Fruit fly (Drosophila melanogaster) whole organism, adult: Measurements from ENCODE around the gene Or7a.

Experiments
- CG11617 ChIP-seq: fragments of 200-800 bp; sonication (Bioruptor generic); optimal IDR thresholded peaks from 2 replicates; lab custom pipeline; 2017; ENCODE audit warnings: mild to moderate bottlenecking, missing biosample characterization, missing genetic modification reagents, missing genetic modification characterization
- CG12768 ChIP-seq: fragments of 200-800 bp; sonication (Bioruptor generic); optimal IDR thresholded peaks from 2 replicates; lab custom pipeline; 2017; ENCODE audit warnings: missing biosample characterization, missing genetic modification characterization, mild to moderate bottlenecking, moderate library complexity, missing genetic modification reagents
- CG14711 ChIP-seq: fragments of 200-800 bp; sonication (Bioruptor generic); optimal IDR thresholded peaks from 2 replicates; lab custom pipeline; 2018; ENCODE audit warnings: missing biosample characterization, mild to moderate bottlenecking, missing genetic modification characterization, moderate library complexity
- CG1620 ChIP-seq: fragments of 200-800 bp; sonication (Bioruptor generic); optimal IDR thresholded peaks from 2 replicates; lab custom pipeline; 2016; ENCODE audit warnings: missing biosample characterization, missing genetic modification characterization
- CG33017 ChIP-seq: fragments of 200-800 bp; sonication (Bioruptor generic); optimal IDR thresholded peaks from 2 replicates; lab custom pipeline; 2018; ENCODE audit warnings: missing biosample characterization, mild to moderate bottlenecking, missing genetic modification characterization, moderate library complexity
- CG5204 ChIP-seq: fragments of 200-800 bp; sonication (Bioruptor generic); optimal IDR thresholded peaks from 2 replicates; lab custom pipeline; 2016; ENCODE audit warnings: missing biosample characterization, missing genetic modification characterization
- CG7045 ChIP-seq: fragments of 200-800 bp; sonication (Bioruptor generic); optimal IDR thresholded peaks from 2 replicates; lab custom pipeline; 2017; ENCODE audit warnings: missing biosample characterization, mild to moderate bottlenecking, missing genetic modification characterization
- CG7101 ChIP-seq: fragments of 200-800 bp; sonication (Bioruptor generic); optimal IDR thresholded peaks from 2 replicates; lab custom pipeline; 2018; ENCODE audit warnings: missing biosample characterization, mild to moderate bottlenecking, missing genetic modification characterization, moderate library complexity
- Clk ChIP-seq: fragments of 200-800 bp; sonication (Bioruptor generic); optimal IDR thresholded peaks from 2 replicates; lab custom pipeline; 2017; ENCODE audit warnings: missing biosample characterization, missing genetic modification characterization
- Crg-1 ChIP-seq: fragments of 200-800 bp; sonication (Bioruptor generic); optimal IDR thresholded peaks from 2 replicates; lab custom pipeline; 2016; ENCODE audit warnings: missing biosample characterization, missing genetic modification characterization
- Hr96 ChIP-seq: fragments of 200-800 bp; sonication (Bioruptor generic); optimal IDR thresholded peaks from 2 replicates; lab custom pipeline; 2016; ENCODE audit warnings: missing biosample characterization, missing genetic modification characterization
- Mnt ChIP-seq: fragments of 200-800 bp; sonication (Bioruptor generic); optimal IDR thresholded peaks from 2 replicates; lab custom pipeline; 2016; ENCODE audit warnings: missing biosample characterization, mild to moderate bottlenecking, missing genetic modification characterization
- bab1 ChIP-seq: fragments of 200-800 bp; sonication (Bioruptor generic); optimal IDR thresholded peaks from 3 replicates; lab custom pipeline; 2019; ENCODE audit warnings: missing biosample characterization, mild to moderate bottlenecking, missing genetic modification characterization, moderate library complexity
- cic ChIP-seq: fragments of 200-800 bp; sonication (Bioruptor generic); optimal IDR thresholded peaks from 2 replicates; lab custom pipeline; 2017; ENCODE audit warnings: missing biosample characterization, mild to moderate bottlenecking, missing genetic modification characterization, moderate library complexity
- cnc ChIP-seq, 2 experiments: fragments of >200 bp; optimal IDR thresholded peaks; 2 replicates each; lab custom pipeline; 2017
- kay ChIP-seq: fragments of 200-800 bp; sonication (Bioruptor generic); peaks from one replicate; lab custom pipeline; 2016; ENCODE audit warnings: missing biosample characterization, missing genetic modification characterization, borderline replicate concordance
- ovo ChIP-seq: fragments of 200-800 bp; sonication (Bioruptor generic); optimal IDR thresholded peaks from 2 replicates; lab custom pipeline; 2016; ENCODE audit warnings: missing biosample characterization, missing genetic modification characterization
- pad ChIP-seq: fragments of 200-800 bp; sonication (Bioruptor generic); optimal IDR thresholded peaks from 3 replicates; lab custom pipeline; 2017; ENCODE audit warnings: missing biosample characterization, missing genetic modification characterization, mild to moderate bottlenecking, moderate library complexity, missing genetic modification reagents
- tj ChIP-seq: fragments of 200-800 bp; sonication (Bioruptor generic); optimal IDR thresholded peaks from 3 replicates; lab custom pipeline; 2017; ENCODE audit warnings: missing biosample characterization, mild to moderate bottlenecking, missing genetic modification characterization, moderate library complexity
- toe ChIP-seq: fragments of 200-800 bp; sonication (Bioruptor generic); optimal IDR thresholded peaks from 2 replicates; lab custom pipeline; 2016; ENCODE audit warnings: missing biosample characterization, missing genetic modification characterization

Gene Or7a

DNA sequence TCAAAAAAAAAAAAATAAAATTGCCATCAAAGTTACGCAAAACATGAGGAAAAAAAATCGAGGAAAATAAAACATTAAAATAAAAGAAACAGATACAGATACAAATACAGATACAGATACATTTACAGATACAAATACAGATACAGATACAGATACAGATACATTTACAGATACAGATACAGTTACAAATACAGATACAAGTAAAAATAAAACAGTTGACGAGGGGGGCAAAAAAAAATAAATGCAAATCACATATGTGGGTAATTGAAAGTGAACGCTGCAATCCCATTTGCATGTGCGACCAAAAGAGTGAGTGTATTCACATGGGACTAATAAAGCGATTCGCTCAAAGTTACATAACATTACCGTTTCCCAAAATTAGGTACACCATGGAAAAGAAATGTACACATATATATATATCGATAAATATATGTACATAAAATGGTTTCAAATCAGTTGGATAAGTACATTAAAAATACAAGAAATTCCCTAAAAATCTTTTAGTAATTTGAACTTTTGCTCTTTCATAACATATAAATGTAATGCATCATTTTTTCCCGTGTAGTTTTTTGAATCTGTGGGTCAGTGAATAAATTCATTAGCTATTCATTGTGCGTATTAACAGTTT lies 40.2 kb upstream of the Or7a start:
- TF ChIP-seq ovo (GFP tag; lab: Kevin White, UChicago) (no peak), cnc (optimal IDR thresholded peaks at IDR 0.05; lab: Kevin White, UChicago) (no peak), CG12768 (GFP tag; lab: Kevin White, UChicago) (no peak), pad (GFP tag; lab: Kevin White, UChicago) (no peak), Hr96 (GFP tag; lab: Kevin White, UChicago) (no peak), CG1620 (GFP tag; lab: Kevin White, UChicago) (no peak), CG33017 (tag; lab: Kevin White, UChicago) (no peak)

DNA sequence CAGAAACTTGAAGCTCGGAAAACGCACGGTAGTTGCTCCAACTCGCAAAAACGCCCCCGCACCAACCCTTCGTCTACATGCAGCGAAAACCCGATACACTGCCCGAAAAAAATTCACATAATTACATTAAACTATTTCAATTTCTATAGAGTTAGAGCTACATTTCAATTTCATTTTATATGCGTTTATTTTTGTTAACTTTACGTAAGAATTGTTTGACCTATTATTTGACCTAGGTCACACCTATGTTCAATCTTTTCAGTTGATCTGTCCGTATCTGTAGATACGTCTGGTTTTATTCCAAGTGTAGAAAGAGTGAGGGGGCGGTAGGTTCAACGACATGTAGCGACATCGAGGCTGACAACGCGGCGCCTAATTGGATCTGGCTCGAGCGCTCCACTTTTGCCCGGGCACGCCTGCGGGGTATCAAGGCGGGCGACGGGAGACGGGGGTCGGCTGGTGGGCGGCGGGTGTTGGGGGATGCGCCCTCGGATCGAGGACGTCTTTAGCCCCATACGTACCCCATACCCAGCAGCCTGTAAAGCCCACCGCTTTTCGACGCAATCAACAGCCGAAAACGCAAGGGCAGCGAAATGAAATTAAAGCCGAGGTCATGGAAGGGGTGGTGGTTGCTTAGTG lies 37.3 kb upstream of the Or7a start:
- peak; percentile 35 for TF ChIP-seq tj (GFP tag; lab: Kevin White, UChicago)
- no peak for TF ChIP-seq Crg-1

DNA sequence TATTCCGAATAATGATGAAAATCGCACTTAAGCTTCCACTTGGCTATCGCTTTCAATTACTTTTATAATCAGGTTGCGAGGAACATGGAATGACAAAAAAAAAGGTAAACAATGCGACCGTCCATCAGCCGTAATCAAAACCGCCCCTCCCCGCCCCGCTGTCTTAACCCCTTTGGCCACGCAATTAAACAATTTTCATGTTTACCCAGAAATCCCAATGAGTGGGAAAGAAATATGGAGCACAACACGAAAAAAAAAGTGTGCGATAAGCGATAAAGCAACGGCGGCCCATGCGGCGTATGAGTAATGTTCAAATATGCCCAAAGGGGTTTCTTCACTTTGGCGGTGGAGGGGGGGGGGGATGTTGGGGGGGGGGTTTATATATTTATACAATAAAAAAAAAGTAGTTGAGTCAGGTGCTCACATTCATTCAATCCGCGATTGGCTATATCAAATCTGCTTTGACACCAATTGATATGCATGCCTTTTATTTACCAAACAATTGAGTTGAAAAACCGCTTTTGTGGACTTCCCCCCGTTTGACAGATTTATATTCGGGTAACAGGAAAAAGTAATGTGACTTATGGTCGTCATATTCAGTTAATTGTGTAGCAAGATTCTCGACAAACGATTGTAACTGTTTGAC lies 33.5 kb upstream of the Or7a start:
- TF ChIP-seq kay (GFP tag; lab: Kevin White, UChicago) (peak; percentile 31), CG11617 (GFP tag; lab: Kevin White, UChicago) (no peak), cic (GFP tag; lab: Kevin White, UChicago) (peak; percentile 36), tj (GFP tag; lab: Kevin White, UChicago) (peak; percentile 84), Mnt (GFP tag; lab: Kevin White, UChicago) (peak; percentile 51), CG14711 (tag; lab: Kevin White, UChicago) (no peak), Crg-1 (no peak), CG7045 (GFP tag; lab: Kevin White, UChicago) (peak; percentile 24), CG12768 (GFP tag; lab: Kevin White, UChicago) (no peak), CG1620 (GFP tag; lab: Kevin White, UChicago) (no peak)

DNA sequence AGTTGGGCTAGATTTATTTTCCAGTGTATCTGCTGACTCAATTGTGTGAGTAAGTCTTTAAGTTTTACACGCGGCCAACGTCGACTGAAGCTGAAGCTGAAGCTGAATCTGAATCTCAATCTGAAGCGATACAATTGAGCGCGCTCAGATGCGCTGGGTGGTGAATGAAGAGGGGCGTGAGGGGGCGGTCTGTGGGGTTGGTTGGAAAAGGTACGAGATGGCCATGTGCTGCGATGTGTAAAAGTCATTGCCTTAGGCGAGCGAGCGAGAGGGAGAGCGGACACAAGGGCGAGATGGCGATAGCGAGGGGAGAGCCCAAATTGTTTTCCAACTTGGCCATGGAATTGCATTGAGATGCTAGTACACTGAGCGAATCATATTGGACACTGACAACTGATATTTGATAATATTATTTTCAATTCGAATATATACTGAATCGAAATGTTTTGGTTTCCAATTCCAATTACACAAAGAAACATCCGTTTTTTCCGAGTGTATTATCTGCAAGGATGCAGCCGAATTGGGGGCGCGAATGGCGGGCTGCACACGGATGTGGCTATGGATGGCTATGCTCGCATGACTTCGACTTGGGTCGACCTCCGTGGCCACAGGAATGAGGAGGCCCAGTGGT lies 31.2 kb upstream of the Or7a start:
- TF ChIP-seq CG14711 (tag; lab: Kevin White, UChicago): no peak
- TF ChIP-seq kay (GFP tag; lab: Kevin White, UChicago): no peak
- TF ChIP-seq CG7045 (GFP tag; lab: Kevin White, UChicago): no peak
- no peak for TF ChIP-seq CG7101 (tag; lab: Kevin White, UChicago)
- TF ChIP-seq Clk (GFP tag; lab: Kevin White, UChicago): no peak
- TF ChIP-seq Crg-1: no peak
- no peak for TF ChIP-seq bab1 (GFP tag; lab: Kevin White, UChicago)

DNA sequence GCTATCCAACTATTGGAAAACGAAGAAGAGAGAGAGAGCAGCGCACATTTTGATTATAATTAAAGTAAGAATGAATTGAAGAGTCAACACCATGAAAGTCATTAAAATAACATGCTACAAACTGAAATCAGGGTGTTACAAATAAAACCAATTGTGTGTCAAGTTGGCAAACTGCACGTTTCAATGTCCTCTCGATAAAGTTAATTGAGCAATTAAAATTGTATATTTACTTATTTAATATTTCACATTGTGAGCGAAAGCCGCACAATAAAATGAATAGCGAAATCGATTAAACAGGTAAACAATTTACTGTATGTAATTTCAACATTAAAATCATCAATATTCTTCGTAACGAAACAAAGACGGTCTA lies 30.6 kb upstream of the Or7a start:
- TF ChIP-seq Clk (GFP tag; lab: Kevin White, UChicago): no peak
- TF ChIP-seq bab1 (GFP tag; lab: Kevin White, UChicago): no peak
- no peak for TF ChIP-seq CG14711 (tag; lab: Kevin White, UChicago)
- no peak for TF ChIP-seq toe (GFP tag; lab: Kevin White, UChicago)
- no peak for TF ChIP-seq pad (GFP tag; lab: Kevin White, UChicago)
- TF ChIP-seq CG11617 (GFP tag; lab: Kevin White, UChicago): no peak
- TF ChIP-seq kay (GFP tag; lab: Kevin White, UChicago): no peak
- no peak for TF ChIP-seq Hr96 (GFP tag; lab: Kevin White, UChicago)
- TF ChIP-seq tj (GFP tag; lab: Kevin White, UChicago): no peak
- TF ChIP-seq Mnt (GFP tag; lab: Kevin White, UChicago): no peak
- TF ChIP-seq CG33017 (tag; lab: Kevin White, UChicago): no peak
- TF ChIP-seq CG1620 (GFP tag; lab: Kevin White, UChicago): no peak
- no peak for TF ChIP-seq CG7101 (tag; lab: Kevin White, UChicago)
- TF ChIP-seq CG5204 (GFP tag; lab: Kevin White, UChicago): no peak
- no peak for TF ChIP-seq cic (GFP tag; lab: Kevin White, UChicago)
- no peak for TF ChIP-seq CG7045 (GFP tag; lab: Kevin White, UChicago)
- TF ChIP-seq ovo (GFP tag; lab: Kevin White, UChicago): no peak
- TF ChIP-seq cnc (optimal IDR thresholded peaks at IDR 0.05; lab: Kevin White, UChicago): no peak
- no peak for TF ChIP-seq CG12768 (GFP tag; lab: Kevin White, UChicago)
- no peak for TF ChIP-seq Crg-1

DNA sequence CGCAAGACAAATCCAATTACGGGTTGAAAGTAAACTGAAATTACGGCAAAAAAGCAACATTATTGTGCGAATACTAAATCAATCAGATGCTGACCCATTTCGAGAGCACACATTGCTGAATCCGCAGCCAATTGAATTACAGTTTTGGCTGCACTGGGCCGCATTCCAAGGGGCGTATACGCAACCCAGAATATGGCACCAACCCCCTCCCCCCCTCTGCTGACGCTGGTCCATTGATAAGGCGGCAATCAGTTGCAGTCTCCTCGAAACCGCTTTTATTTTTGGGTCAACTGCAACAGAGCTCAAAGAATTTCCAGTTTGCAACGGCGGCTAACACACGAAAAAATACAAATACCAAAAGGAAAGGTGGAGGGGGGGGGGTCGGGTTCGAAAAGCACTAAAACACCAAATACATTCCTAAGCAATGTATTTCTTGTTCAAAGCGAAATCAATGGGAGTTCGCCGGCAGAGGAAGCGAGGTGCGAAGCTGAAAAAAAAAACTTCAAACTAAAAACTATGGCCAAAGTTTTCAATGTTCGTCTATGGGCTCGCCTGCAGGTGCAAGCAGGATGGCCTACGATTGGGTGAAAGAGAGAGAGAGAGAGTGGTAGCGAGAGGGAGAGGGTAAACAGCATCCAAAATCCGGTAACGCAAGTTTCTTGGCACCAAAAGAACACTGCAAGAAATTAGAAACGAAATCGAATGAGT lies 30.1 kb upstream of the Or7a start:
- TF ChIP-seq bab1 (GFP tag; lab: Kevin White, UChicago) (no peak), CG7101 (tag; lab: Kevin White, UChicago) (no peak), Mnt (GFP tag; lab: Kevin White, UChicago) (no peak), CG33017 (tag; lab: Kevin White, UChicago) (no peak), CG14711 (tag; lab: Kevin White, UChicago) (no peak), CG7045 (GFP tag; lab: Kevin White, UChicago) (no peak), CG1620 (GFP tag; lab: Kevin White, UChicago) (no peak), cnc (optimal IDR thresholded peaks at IDR 0.05; lab: Kevin White, UChicago) (no peak), Clk (GFP tag; lab: Kevin White, UChicago) (no peak), CG12768 (GFP tag; lab: Kevin White, UChicago) (no peak), toe (GFP tag; lab: Kevin White, UChicago) (no peak), CG11617 (GFP tag; lab: Kevin White, UChicago) (no peak), ovo (GFP tag; lab: Kevin White, UChicago) (no peak), CG5204 (GFP tag; lab: Kevin White, UChicago) (no peak), Hr96 (GFP tag; lab: Kevin White, UChicago) (no peak)
